Fruit fly (Drosophila melanogaster) Kc167 (cell line): Measurements from ENCODE around the gene CG14506.

Source experiments
- Myc ChIP-seq: fragments of >200 bp; optimal IDR thresholded peaks from 2 replicates; lab custom pipeline; 2017; ENCODE audit warnings: missing external identifiers
- Sin3A ChIP-seq: fragments of >200 bp; optimal IDR thresholded peaks from 2 replicates; lab custom pipeline; 2018; ENCODE audit warnings: missing external identifiers
- h ChIP-seq: fragments of >200 bp; optimal IDR thresholded peaks from 3 replicates; lab custom pipeline; 2018; ENCODE audit warnings: missing external identifiers
- insv ChIP-seq: fragments of >200 bp; optimal IDR thresholded peaks from 3 replicates; lab custom pipeline; 2018; ENCODE audit warnings: missing external identifiers
- psq ChIP-seq: fragments of >200 bp; optimal IDR thresholded peaks from 2 replicates; lab custom pipeline; 2017; ENCODE audit warnings: missing external identifiers
- ttk ChIP-seq: sonication (Bioruptor generic); optimal IDR thresholded peaks from 2 replicates; lab custom pipeline; 2017; ENCODE audit warnings: missing external identifiers

Gene CG14506

dm6 chr3R:29257890-29258691, 38.9 kb downstream of the CG14506 start:
- no peak for TF ChIP-seq Sin3A (lab: Kevin White, UChicago)
- no peak for TF ChIP-seq ttk (lab: Kevin White, UChicago)
- no peak for TF ChIP-seq insv (lab: Kevin White, UChicago)
- TF ChIP-seq h, result no peak
- TF ChIP-seq Myc (lab: Kevin White, UChicago), result no peak
- TF ChIP-seq psq, result no peak

dm6 chr3R:29256811-29257439, 40.1 kb downstream of the CG14506 start:
- no peak for TF ChIP-seq ttk (lab: Kevin White, UChicago)
- TF ChIP-seq h, result no peak
- no peak for TF ChIP-seq insv (lab: Kevin White, UChicago)
- no peak for TF ChIP-seq Sin3A (lab: Kevin White, UChicago)
- TF ChIP-seq Myc (lab: Kevin White, UChicago), result no peak

dm6 chr3R:29255963-29256527, 40.9 kb downstream of the CG14506 start, which contains the start of gene CG45544:
CG45544 (plus strand) TSS chr3R:29256485.
- no peak for TF ChIP-seq ttk (lab: Kevin White, UChicago)
- no peak for TF ChIP-seq psq
- TF ChIP-seq insv (lab: Kevin White, UChicago), result no peak
- no peak for TF ChIP-seq h
- TF ChIP-seq Myc (lab: Kevin White, UChicago), result no peak
- no peak for TF ChIP-seq Sin3A (lab: Kevin White, UChicago)

- TF ChIP-seq Myc (lab: Kevin White, UChicago) (no peak), ttk (lab: Kevin White, UChicago) (no peak), psq (no peak), Sin3A (lab: Kevin White, UChicago) (no peak), insv (lab: Kevin White, UChicago) (no peak), h (no peak)
Observed at dm6 chr3R:29255166-29255962, 41.6 kb downstream of the CG14506 start, which contains the start of gene stg. stg (minus strand) TSS chr3R:29255800.

- TF ChIP-seq insv (lab: Kevin White, UChicago) (no peak), Sin3A (lab: Kevin White, UChicago) (no peak), ttk (lab: Kevin White, UChicago) (no peak), Myc (lab: Kevin White, UChicago) (no peak), h (no peak), psq (no peak)
Observed at dm6 chr3R:29254383-29254782, 42.6 kb downstream of the CG14506 start.

dm6 chr3R:29253874-29254273, 43.1 kb downstream of the CG14506 start:
- no peak for TF ChIP-seq ttk (lab: Kevin White, UChicago)
- TF ChIP-seq h, result no peak
- no peak for TF ChIP-seq Sin3A (lab: Kevin White, UChicago)
- TF ChIP-seq Myc (lab: Kevin White, UChicago), result no peak
- TF ChIP-seq psq, result no peak

dm6 chr3R:29251418-29251817, 45.6 kb downstream of the CG14506 start:
- TF ChIP-seq insv (lab: Kevin White, UChicago) (no peak), psq (no peak), Sin3A (lab: Kevin White, UChicago) (no peak), Myc (lab: Kevin White, UChicago) (no peak), h (no peak)

dm6 chr3R:29250272-29251018, 46.5 kb downstream of the CG14506 start, which contains the start of gene SP1029:
SP1029 (minus strand) TSS chr3R:29250451.
- TF ChIP-seq ttk (lab: Kevin White, UChicago) (no peak), Sin3A (lab: Kevin White, UChicago) (no peak), h (no peak), Myc (lab: Kevin White, UChicago) (no peak), insv (lab: Kevin White, UChicago) (no peak), psq (no peak)

- TF ChIP-seq h (no peak), Sin3A (lab: Kevin White, UChicago) (no peak), psq (no peak), insv (lab: Kevin White, UChicago) (no peak), Myc (lab: Kevin White, UChicago) (no peak), ttk (lab: Kevin White, UChicago) (no peak)
Observed at dm6 chr3R:29244727-29245126, 52.3 kb downstream of the CG14506 start, which contains the start of gene CG31445. CG31445 (minus strand) TSS chr3R:29244827.
